Worm (Caenorhabditis elegans): ENCODE results near the gene T16G12.9.

- TF ChIP-seq F39B2.1 (GFP tag; IDR thresholded peaks at IDR 0.05) (no peak), aptf-2 (GFP tag; conservative IDR thresholded peaks at IDR 0.05) (peak; percentile 91), ets-4 (GFP tag; optimal IDR thresholded peaks at IDR 0.05) (no peak), snpc-4 (GFP tag; optimal IDR thresholded peaks at IDR 0.05) (no peak), snpc-4 (tag; optimal IDR thresholded peaks at IDR 0.05) (no peak), efl-1 (GFP tag; optimal IDR thresholded peaks at IDR 0.05) (peak; percentile 31), unc-62 (GFP tag; optimal IDR thresholded peaks at IDR 0.05) (no peak), him-1 (tag; optimal IDR thresholded peaks at IDR 0.05) (no peak), F55B11.4 (tag; optimal IDR thresholded peaks at IDR 0.05; ENCODE audit: borderline replicate concordance, insufficient read depth) (no peak)
These were observed 17.5 kb downstream of the T16G12.9 start, which contains the start of gene T16G12.13 for ce11 chrIII:10060573-10060972.

Measured in whole organism, young adult.